Worm (Caenorhabditis elegans): ENCODE measurements around the gene T22D1.3.

The T22D1.3 gene

ce11 chrIV:6946832-6947231, 33.5 kb downstream of the T22D1.3 start:
- TF ChIP-seq ama-1 (optimal IDR thresholded peaks at IDR 0.05) (no peak), B0310.2 (tag; optimal IDR thresholded peaks at IDR 0.05) (no peak), ets-7 (tag; optimal IDR thresholded peaks at IDR 0.05) (no peak), F13C5.2 (tag; optimal IDR thresholded peaks at IDR 0.05) (no peak), tbx-11 (GFP tag; IDR thresholded peaks at IDR 0.05) (no peak), hmg-4 (GFP tag; optimal IDR thresholded peaks at IDR 0.05) (no peak), aly-1 (tag; optimal IDR thresholded peaks at IDR 0.05) (no peak), scrt-1 (GFP tag; IDR thresholded peaks at IDR 0.05) (no peak), tbx-37 (GFP tag; conservative IDR thresholded peaks at IDR 0.05) (no peak), flt-1 (GFP tag; IDR thresholded peaks at IDR 0.05) (no peak), pes-1 (GFP tag; IDR thresholded peaks at IDR 0.05) (no peak), tra-4 (tag; optimal IDR thresholded peaks at IDR 0.05) (no peak), ceh-36 (tag; optimal IDR thresholded peaks at IDR 0.05) (no peak), ceh-13 (GFP tag; optimal IDR thresholded peaks at IDR 0.05) (no peak), hnd-1 (tag; optimal IDR thresholded peaks at IDR 0.05) (no peak), sea-1 (GFP tag; conservative IDR thresholded peaks at IDR 0.05) (no peak)

- TF ChIP-seq hmg-4 (GFP tag; optimal IDR thresholded peaks at IDR 0.05), result no peak
- no peak for TF ChIP-seq ceh-13 (GFP tag; optimal IDR thresholded peaks at IDR 0.05)
- TF ChIP-seq ceh-36 (tag; optimal IDR thresholded peaks at IDR 0.05), result no peak
- no peak for TF ChIP-seq pes-1 (GFP tag; IDR thresholded peaks at IDR 0.05)
- no peak for TF ChIP-seq ama-1 (optimal IDR thresholded peaks at IDR 0.05)
- no peak for TF ChIP-seq hmbx-1 (tag; optimal IDR thresholded peaks at IDR 0.05)
- TF ChIP-seq hnd-1 (tag; optimal IDR thresholded peaks at IDR 0.05), result no peak
- TF ChIP-seq B0310.2 (tag; optimal IDR thresholded peaks at IDR 0.05), result no peak
- no peak for TF ChIP-seq sea-1 (GFP tag; conservative IDR thresholded peaks at IDR 0.05)
- TF ChIP-seq aly-1 (tag; optimal IDR thresholded peaks at IDR 0.05), result no peak
- TF ChIP-seq tbx-11 (GFP tag; IDR thresholded peaks at IDR 0.05), result no peak
- TF ChIP-seq flt-1 (GFP tag; IDR thresholded peaks at IDR 0.05), result no peak
- TF ChIP-seq ets-7 (tag; optimal IDR thresholded peaks at IDR 0.05), result no peak
- no peak for TF ChIP-seq tra-4 (tag; optimal IDR thresholded peaks at IDR 0.05)
Measured at ce11 chrIV:6951259-6951658, 37.9 kb downstream of the T22D1.3 start.

DNA sequence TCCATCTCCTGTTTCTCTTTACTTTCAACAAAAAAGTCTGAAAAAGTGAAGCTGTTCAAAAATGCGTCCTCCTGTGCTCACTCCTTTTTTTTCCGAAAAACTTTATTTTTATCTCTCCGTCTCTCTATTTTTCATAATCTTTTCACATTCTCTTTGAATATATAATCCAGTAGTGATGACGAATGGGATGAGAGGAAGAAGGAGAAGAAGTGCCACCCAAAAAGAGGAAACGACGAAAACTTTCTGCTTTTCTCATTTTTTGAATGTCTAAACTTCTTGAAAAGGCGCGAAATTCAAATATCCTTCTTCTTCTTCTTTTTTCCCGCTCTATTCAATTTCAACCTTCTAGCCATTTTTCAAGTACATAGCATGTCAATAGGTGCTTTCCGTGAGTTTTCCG, 41.3 kb downstream of the T22D1.3 start:
- TF ChIP-seq flt-1 (GFP tag; IDR thresholded peaks at IDR 0.05) (no peak), hnd-1 (tag; optimal IDR thresholded peaks at IDR 0.05) (no peak), ceh-36 (tag; optimal IDR thresholded peaks at IDR 0.05) (no peak), pes-1 (GFP tag; IDR thresholded peaks at IDR 0.05) (no peak)

- no peak for TF ChIP-seq scrt-1 (GFP tag; IDR thresholded peaks at IDR 0.05)
Measured at ce11 chrIV:6956668-6957067, 43.3 kb downstream of the T22D1.3 start.

ce11 chrIV:6957341-6957740, 44.0 kb downstream of the T22D1.3 start, which contains the start of gene jnk-1:
Gene jnk-1 (plus strand): TSS chrIV:6957641.
- TF ChIP-seq ceh-36 (tag; optimal IDR thresholded peaks at IDR 0.05) (no peak), scrt-1 (GFP tag; IDR thresholded peaks at IDR 0.05) (no peak), flt-1 (GFP tag; IDR thresholded peaks at IDR 0.05) (no peak), ets-7 (tag; optimal IDR thresholded peaks at IDR 0.05) (no peak), hmbx-1 (tag; optimal IDR thresholded peaks at IDR 0.05) (no peak), pes-1 (GFP tag; IDR thresholded peaks at IDR 0.05) (no peak), ceh-13 (GFP tag; optimal IDR thresholded peaks at IDR 0.05) (no peak), B0310.2 (tag; optimal IDR thresholded peaks at IDR 0.05) (no peak), tra-4 (tag; optimal IDR thresholded peaks at IDR 0.05) (no peak), hnd-1 (tag; optimal IDR thresholded peaks at IDR 0.05) (no peak), tbx-11 (GFP tag; IDR thresholded peaks at IDR 0.05) (no peak), sea-1 (GFP tag; conservative IDR thresholded peaks at IDR 0.05) (no peak)

DNA sequence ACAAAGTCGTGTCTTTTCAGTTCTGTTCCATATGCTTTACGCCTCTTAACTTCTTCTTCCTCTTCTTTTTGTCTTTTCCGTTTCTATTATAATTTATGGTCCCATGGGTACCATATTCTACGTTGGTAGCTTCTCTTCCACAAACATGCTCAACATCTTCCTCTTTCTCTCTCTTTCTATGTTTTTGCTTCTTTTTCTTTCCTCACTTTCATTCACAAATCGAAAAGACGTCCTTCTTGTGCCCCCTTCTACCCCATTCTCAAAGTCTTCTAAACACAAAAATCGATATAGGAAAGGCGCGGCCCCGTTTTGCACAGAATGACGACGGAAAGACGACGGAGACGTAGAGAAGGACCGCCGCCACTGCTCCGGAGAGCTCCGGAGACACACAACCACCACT, 45.4 kb downstream of the T22D1.3 start:
- TF ChIP-seq ceh-13 (GFP tag; optimal IDR thresholded peaks at IDR 0.05) (no peak), tbx-11 (GFP tag; IDR thresholded peaks at IDR 0.05) (no peak), aly-1 (tag; optimal IDR thresholded peaks at IDR 0.05) (no peak)

DNA sequence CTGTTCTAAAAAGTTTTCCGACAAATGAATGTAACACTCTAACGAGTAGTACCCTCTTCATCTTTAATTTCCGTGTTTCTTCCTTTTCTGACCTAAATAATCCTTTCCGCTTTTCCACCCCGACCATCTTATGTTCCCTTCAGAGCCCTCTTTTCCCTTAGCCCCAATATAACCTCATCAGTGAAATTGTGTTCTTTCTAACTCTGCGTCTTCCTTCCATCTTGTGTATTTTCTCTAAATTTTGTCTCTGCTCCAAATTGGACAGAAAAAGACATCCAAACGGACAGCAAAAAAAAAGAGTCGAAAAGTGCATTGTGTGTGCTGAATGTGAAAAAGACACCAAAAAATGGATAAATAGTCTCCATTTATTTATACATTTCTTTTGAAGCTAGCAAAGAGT, 46.1 kb downstream of the T22D1.3 start:
- TF ChIP-seq sea-1 (GFP tag; conservative IDR thresholded peaks at IDR 0.05), result no peak
- TF ChIP-seq hmbx-1 (tag; optimal IDR thresholded peaks at IDR 0.05), result no peak
- TF ChIP-seq flt-1 (GFP tag; IDR thresholded peaks at IDR 0.05), result no peak
- TF ChIP-seq tbx-11 (GFP tag; IDR thresholded peaks at IDR 0.05), result no peak
- no peak for TF ChIP-seq hnd-1 (tag; optimal IDR thresholded peaks at IDR 0.05)
- TF ChIP-seq hmg-4 (GFP tag; optimal IDR thresholded peaks at IDR 0.05), result no peak

DNA sequence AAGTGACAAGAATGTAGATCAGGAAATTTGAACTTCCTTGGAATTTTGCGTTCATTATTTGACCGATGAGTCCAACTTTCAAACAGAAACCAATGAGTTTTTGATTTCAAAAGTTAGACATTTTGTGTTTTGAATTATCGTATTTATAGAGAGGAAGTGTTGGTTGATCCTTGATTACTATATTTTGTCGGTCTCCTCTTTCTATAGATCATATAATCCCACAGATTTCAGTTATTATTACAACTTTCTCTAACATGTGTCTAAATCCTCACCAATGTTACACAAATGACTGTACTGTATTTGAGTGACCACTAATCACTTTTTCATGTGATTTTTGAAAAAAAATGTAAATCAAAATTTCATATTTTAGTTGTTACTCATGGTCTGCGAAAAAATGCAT, 51.2 kb downstream of the T22D1.3 start, which contains the start of gene B0478.3:
TSS of gene B0478.3 (minus strand) at position 101 of the 400 bp plus-strand sequence.
- TF ChIP-seq pes-1 (GFP tag; IDR thresholded peaks at IDR 0.05), result no peak
- TF ChIP-seq tra-4 (tag; optimal IDR thresholded peaks at IDR 0.05), result no peak
- TF ChIP-seq tbx-11 (GFP tag; IDR thresholded peaks at IDR 0.05), result no peak
- no peak for TF ChIP-seq ceh-13 (GFP tag; optimal IDR thresholded peaks at IDR 0.05)
- no peak for TF ChIP-seq hmbx-1 (tag; optimal IDR thresholded peaks at IDR 0.05)
- no peak for TF ChIP-seq ama-1 (optimal IDR thresholded peaks at IDR 0.05)
- TF ChIP-seq sea-1 (GFP tag; conservative IDR thresholded peaks at IDR 0.05), result no peak
- TF ChIP-seq hmg-4 (GFP tag; optimal IDR thresholded peaks at IDR 0.05), result no peak
- no peak for TF ChIP-seq scrt-1 (GFP tag; IDR thresholded peaks at IDR 0.05)
- no peak for TF ChIP-seq hnd-1 (tag; optimal IDR thresholded peaks at IDR 0.05)

ce11 chrIV:6965192-6965591, 51.9 kb downstream of the T22D1.3 start, which contains the start of gene ZK381.2:
Gene ZK381.2 (plus strand): TSS chrIV:6965492.
- TF ChIP-seq hmbx-1 (tag; optimal IDR thresholded peaks at IDR 0.05) (no peak), tbx-37 (GFP tag; conservative IDR thresholded peaks at IDR 0.05) (no peak), ceh-13 (GFP tag; optimal IDR thresholded peaks at IDR 0.05) (no peak), flt-1 (GFP tag; IDR thresholded peaks at IDR 0.05) (no peak)

Data from whole organism, early embryonic.